Fruit fly (Drosophila melanogaster): ENCODE results near the gene CG12990.

DNA sequence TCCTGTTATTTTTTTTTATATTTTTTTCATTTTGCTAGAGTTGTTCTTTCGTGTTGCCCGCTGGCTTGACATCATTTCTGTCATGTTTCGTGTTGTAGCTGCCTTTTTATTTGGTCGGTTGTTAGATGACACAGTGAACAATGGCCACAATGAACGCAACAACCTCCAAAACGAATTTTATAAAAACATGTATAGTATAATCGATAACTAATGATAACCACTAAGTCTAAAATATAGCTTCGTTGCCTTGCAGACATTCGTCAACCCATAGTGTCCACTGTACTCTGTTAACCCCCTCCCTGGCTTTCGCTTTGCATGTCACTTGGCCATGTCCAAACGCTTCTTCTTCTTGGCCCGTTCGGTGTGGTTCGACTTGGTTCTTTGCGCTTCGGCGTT, 42.0 kb upstream of the CG12990 start:
- TF ChIP-seq CG8301 (tag; optimal IDR thresholded peaks at IDR 0.05) (peak; percentile 48), CG4496 (GFP tag; IDR thresholded peaks at IDR 0.05) (peak; percentile 92), Snoo (tag; optimal IDR thresholded peaks at IDR 0.05) (no peak), CG12605 (GFP tag; IDR thresholded peaks at IDR 0.05) (peak; percentile 78), CG8159 (tag; optimal IDR thresholded peaks at IDR 0.05) (no peak), rn (GFP tag; IDR thresholded peaks at IDR 0.05) (0 out of 2 replicates have a peak, but pooled peaks have one; percentile 20), CG15710 (tag; optimal IDR thresholded peaks at IDR 0.05) (no peak), CG9948 (tag; optimal IDR thresholded peaks at IDR 0.05) (peak; percentile 10), D1 (tag; optimal IDR thresholded peaks at IDR 0.05) (no peak)

Measured in whole organism, pupa.